Worm (Caenorhabditis elegans) whole organism, young adult: ENCODE measurements around the gene F41C3.11.

Source experiments
- ama-1 ChIP-seq, 3 experiments: fragments of 150-350 bp in 1 of 3; sonication (generic microtip) in 2 of 3; optimal IDR thresholded peaks; 2 replicates each; lab custom pipeline; 2014 to 2018; ENCODE audit warnings: missing biosample characterization in 2 of 3, missing genetic modification characterization in 2 of 3, missing genetic modification reagents in 2 of 3
- madf-6 ChIP-seq: fragments of 200-800 bp; sonication (Bioruptor generic); IDR thresholded peaks from 2 replicates; pipeline ENCODE4 v1.3.6; 2022; ENCODE audit warnings: missing genetic modification reagents, missing genetic modification characterization, missing compliant biosample characterization
- pbrm-1 ChIP-seq: fragments of 200-800 bp; sonication (Bioruptor generic); IDR thresholded peaks from 2 replicates; pipeline ENCODE4 v1.3.6; 2022; ENCODE audit warnings: missing genetic modification reagents, missing genetic modification characterization, missing compliant biosample characterization
- snpc-4 ChIP-seq, 5 experiments: fragments of 150-350 bp in 1 of 5; sonication (generic microtip) in 4 of 5; optimal IDR thresholded peaks; 2 replicates each; lab custom pipeline; 2014 to 2018; ENCODE audit warnings: missing genetic modification characterization in 5 of 5, missing biosample characterization in 3 of 5, antibody characterized with exemption in 2 of 5, mild to moderate bottlenecking in 2 of 5, missing compliant biosample characterization in 2 of 5, missing genotype in 2 of 5, moderate library complexity in 2 of 5, missing genetic modification reagents in 1 of 5

ce11 chrII:4752257-4752728 is 18.5 kb upstream of the F41C3.11 start, which contains the start of gene F41C3.1:
- TF ChIP-seq snpc-4 (GFP tag; optimal IDR thresholded peaks at IDR 0.05; lab: Kevin White, UChicago) (no peak), snpc-4 (tag; optimal IDR thresholded peaks at IDR 0.05; lab: Kevin White, UChicago) (no peak), madf-6 (GFP tag; lab: Robert Waterston, UW) (no peak), ama-1 (optimal IDR thresholded peaks at IDR 0.05; lab: Kevin White, UChicago) (no peak), ama-1 (GFP tag; optimal IDR thresholded peaks at IDR 0.05; lab: Kevin White, UChicago) (no peak), pbrm-1 (GFP tag; lab: Robert Waterston, UW) (no peak)
